Fruit fly (Drosophila melanogaster) whole organism, embryonic: ENCODE data around the gene CG14439.
A peak's percentile ranks its signal among the peaks of the same experiment; 100 is the strongest.

Experiments
- BEAF-32 ChIP-seq: fragments of 200-800 bp; sonication (Bioruptor generic); optimal IDR thresholded peaks from 3 replicates; lab custom pipeline; 2017; ENCODE audit warnings: missing biosample characterization, missing genetic modification characterization, mild to moderate bottlenecking, moderate library complexity, missing genetic modification reagents
- Bgb ChIP-seq: fragments of 200-800 bp; sonication (Bioruptor generic); IDR thresholded peaks from 2 replicates; pipeline ENCODE4 v1.3.6; 2022; ENCODE audit warnings: missing biosample characterization, missing genetic modification characterization; ENCODE audit not compliant: partially characterized antibody
- Blimp-1 ChIP-seq: fragments of 200-800 bp; sonication (Bioruptor generic); optimal IDR thresholded peaks from 3 replicates; lab custom pipeline; 2018; ENCODE audit warnings: missing biosample characterization, missing genetic modification characterization, mild to moderate bottlenecking, moderate library complexity, missing genetic modification reagents
- CG10431 ChIP-seq: fragments of 200-800 bp; sonication (Bioruptor generic); optimal IDR thresholded peaks from 3 replicates; lab custom pipeline; 2018; ENCODE audit warnings: missing biosample characterization, mild to moderate bottlenecking, missing genetic modification characterization
- CG10543 ChIP-seq: fragments of 200-800 bp; sonication (Bioruptor generic); optimal IDR thresholded peaks from 3 replicates; lab custom pipeline; 2017; ENCODE audit warnings: missing biosample characterization, mild to moderate bottlenecking, missing genetic modification characterization, moderate library complexity
- CG10959 ChIP-seq: fragments of 200-800 bp; sonication (Bioruptor generic); IDR thresholded peaks from 2 replicates; pipeline ENCODE4 v1.3.6; 2022; ENCODE audit warnings: missing biosample characterization, missing genetic modification characterization
- CG14050 ChIP-seq: fragments of 200-800 bp; sonication (Bioruptor generic); IDR thresholded peaks from 3 replicates; pipeline ENCODE4 v1.3.6; 2022; ENCODE audit warnings: missing biosample characterization, missing genetic modification characterization
- CG14710 ChIP-seq: fragments of 200-800 bp; sonication (Bioruptor generic); optimal IDR thresholded peaks from 3 replicates; lab custom pipeline; 2019; ENCODE audit warnings: missing biosample characterization, mild to moderate bottlenecking, missing genetic modification characterization, moderate library complexity
- CG15479 ChIP-seq: fragments of 200-800 bp; sonication (Bioruptor generic); optimal IDR thresholded peaks from 3 replicates; lab custom pipeline; 2019; ENCODE audit warnings: missing biosample characterization, mild to moderate bottlenecking, missing genetic modification characterization, moderate library complexity
- CG16813 ChIP-seq: fragments of 200-800 bp; sonication (Bioruptor generic); IDR thresholded peaks from 3 replicates; pipeline ENCODE4 v1.3.6; 2022; ENCODE audit warnings: missing biosample characterization, missing genetic modification characterization; ENCODE audit not compliant: partially characterized antibody
- CG2116 ChIP-seq: fragments of 200-800 bp; sonication (Bioruptor generic); optimal IDR thresholded peaks from 3 replicates; lab custom pipeline; 2018; ENCODE audit warnings: missing biosample characterization, mild to moderate bottlenecking, missing genetic modification characterization
- CG2129 ChIP-seq: fragments of 200-800 bp; sonication (Bioruptor generic); IDR thresholded peaks from 2 replicates; pipeline ENCODE4 v1.3.6; 2022; ENCODE audit warnings: missing biosample characterization, missing genetic modification characterization; ENCODE audit not compliant: partially characterized antibody
- CG2199 ChIP-seq: fragments of 200-800 bp; sonication (Bioruptor generic); IDR thresholded peaks from 3 replicates; pipeline ENCODE4 v1.3.6; 2022; ENCODE audit warnings: missing biosample characterization, missing genetic modification characterization
- CG2889 ChIP-seq: fragments of 200-800 bp; sonication (Bioruptor generic); IDR thresholded peaks from 3 replicates; pipeline ENCODE4 v1.3.6; 2022; ENCODE audit warnings: missing biosample characterization, missing genetic modification characterization
- CG30020 ChIP-seq: fragments of 200-800 bp; optimal IDR thresholded peaks from 2 replicates; lab custom pipeline; 2019; ENCODE audit warnings: missing biosample characterization, mild to moderate bottlenecking, missing genetic modification characterization, moderate library complexity
- CG34376 ChIP-seq: fragments of 200-800 bp; sonication (Bioruptor generic); optimal IDR thresholded peaks from 2 replicates; lab custom pipeline; 2018; ENCODE audit warnings: missing biosample characterization, mild to moderate bottlenecking, missing genetic modification characterization
- CG3847 ChIP-seq: fragments of 200-800 bp; sonication (Bioruptor generic); IDR thresholded peaks from 2 replicates; pipeline ENCODE4 v1.3.6; 2022; ENCODE audit warnings: missing biosample characterization, missing genetic modification characterization
- CG4282 ChIP-seq: fragments of 200-800 bp; sonication (Bioruptor generic); optimal IDR thresholded peaks from 2 replicates; lab custom pipeline; 2016; ENCODE audit warnings: missing biosample characterization, missing genetic modification characterization
- CG6654 ChIP-seq: fragments of 200-800 bp; sonication (Bioruptor generic); optimal IDR thresholded peaks from 2 replicates; lab custom pipeline; 2017; ENCODE audit warnings: missing biosample characterization, mild to moderate bottlenecking, missing genetic modification characterization
- CG7963 ChIP-seq: fragments of 200-800 bp; sonication (Bioruptor generic); IDR thresholded peaks from 3 replicates; pipeline ENCODE4 v1.3.6; 2022; ENCODE audit warnings: missing biosample characterization, missing genetic modification characterization; ENCODE audit not compliant: partially characterized antibody
- CG9609 ChIP-seq: fragments of 200-800 bp; sonication (Bioruptor generic); optimal IDR thresholded peaks from 3 replicates; lab custom pipeline; 2016; ENCODE audit warnings: missing biosample characterization, missing genetic modification characterization
- CG9797 ChIP-seq: fragments of 200-800 bp; sonication (Bioruptor generic); optimal IDR thresholded peaks from 3 replicates; lab custom pipeline; 2018; ENCODE audit warnings: missing biosample characterization, mild to moderate bottlenecking, missing genetic modification characterization
- D19A ChIP-seq: fragments of 200-800 bp; optimal IDR thresholded peaks from 3 replicates; lab custom pipeline; 2019; ENCODE audit warnings: missing biosample characterization, mild to moderate bottlenecking, missing genetic modification characterization, moderate library complexity
- Dll ChIP-seq: fragments of 200-800 bp; sonication (Bioruptor generic); IDR thresholded peaks from 4 replicates; pipeline ENCODE4 v1.3.6; 2022; ENCODE audit warnings: missing biosample characterization, missing genetic modification characterization; ENCODE audit not compliant: partially characterized antibody
- Doc3 ChIP-seq: fragments of 200-800 bp; sonication (Bioruptor generic); IDR thresholded peaks from 3 replicates; pipeline ENCODE4 v1.3.6; 2022; ENCODE audit warnings: missing biosample characterization, missing genetic modification characterization; ENCODE audit not compliant: partially characterized antibody
- E2f2 ChIP-seq: fragments of 200-800 bp; sonication (Bioruptor generic); IDR thresholded peaks from 2 replicates; pipeline ENCODE4 v1.3.6; 2022; ENCODE audit warnings: missing biosample characterization, missing genetic modification characterization
- ERR ChIP-seq: fragments of 200-800 bp; sonication (Bioruptor generic); optimal IDR thresholded peaks from 2 replicates; lab custom pipeline; 2016; ENCODE audit warnings: missing biosample characterization, missing genetic modification characterization
- Ets97D ChIP-seq: fragments of 200-800 bp; sonication (Bioruptor generic); optimal IDR thresholded peaks from 3 replicates; lab custom pipeline; 2016; ENCODE audit warnings: missing biosample characterization, missing genetic modification characterization
- Opbp ChIP-seq: fragments of 200-800 bp; sonication (Bioruptor generic); IDR thresholded peaks from 3 replicates; pipeline ENCODE4 v1.3.6; 2022; ENCODE audit warnings: missing biosample characterization, missing genetic modification characterization; ENCODE audit not compliant: partially characterized antibody
- Rfx ChIP-seq: fragments of 200-800 bp; sonication (Bioruptor generic); IDR thresholded peaks from 2 replicates; pipeline ENCODE4 v1.3.6; 2022; ENCODE audit warnings: missing biosample characterization, missing genetic modification characterization
- Xbp1 ChIP-seq: fragments of 200-800 bp; sonication (Bioruptor generic); optimal IDR thresholded peaks from 3 replicates; lab custom pipeline; 2016; ENCODE audit warnings: missing biosample characterization, mild to moderate bottlenecking, missing genetic modification characterization
- bbx ChIP-seq: fragments of 200-800 bp; sonication (Bioruptor generic); IDR thresholded peaks from 2 replicates; pipeline ENCODE4 v1.3.6; 2022; ENCODE audit warnings: missing biosample characterization, missing genetic modification characterization; ENCODE audit not compliant: partially characterized antibody
- crc ChIP-seq: fragments of 200-800 bp; sonication (Bioruptor generic); optimal IDR thresholded peaks from 2 replicates; lab custom pipeline; 2016; ENCODE audit warnings: missing biosample characterization, missing genetic modification characterization
- da ChIP-seq: fragments of 200-800 bp; sonication (Bioruptor generic); optimal IDR thresholded peaks from 2 replicates; lab custom pipeline; 2016; ENCODE audit warnings: missing biosample characterization, missing genetic modification characterization
- ftz-f1 ChIP-seq: fragments of 200-800 bp; sonication (Bioruptor generic); optimal IDR thresholded peaks from 2 replicates; lab custom pipeline; 2016; ENCODE audit warnings: missing biosample characterization, missing genetic modification characterization
- knrl ChIP-seq: fragments of 200-800 bp; sonication (Bioruptor generic); IDR thresholded peaks from 3 replicates; pipeline ENCODE4 v1.3.6; 2022; ENCODE audit warnings: missing biosample characterization, missing genetic modification characterization; ENCODE audit not compliant: partially characterized antibody
- lab ChIP-seq: fragments of 200-800 bp; sonication (Bioruptor generic); optimal IDR thresholded peaks from 3 replicates; lab custom pipeline; 2017; ENCODE audit warnings: missing biosample characterization, missing genetic modification characterization, mild to moderate bottlenecking, moderate library complexity, missing genetic modification reagents
- nerfin-2 ChIP-seq: fragments of 200-800 bp; sonication (Bioruptor generic); IDR thresholded peaks from 2 replicates; pipeline ENCODE4 v1.3.6; 2022; ENCODE audit warnings: missing biosample characterization, missing genetic modification characterization; ENCODE audit not compliant: partially characterized antibody
- nom ChIP-seq: fragments of 200-800 bp; sonication (Bioruptor generic); optimal IDR thresholded peaks from 2 replicates; lab custom pipeline; 2017; ENCODE audit warnings: missing biosample characterization, missing genetic modification characterization, mild to moderate bottlenecking, moderate library complexity, missing genetic modification reagents
- onecut ChIP-seq: fragments of 200-800 bp; sonication (Bioruptor generic); IDR thresholded peaks from 2 replicates; pipeline ENCODE4 v1.3.6; 2022; ENCODE audit warnings: missing biosample characterization, missing genetic modification characterization
- pzg ChIP-seq: fragments of 200-800 bp; sonication (Bioruptor generic); optimal IDR thresholded peaks from 3 replicates; lab custom pipeline; 2018; ENCODE audit warnings: missing biosample characterization, mild to moderate bottlenecking, missing genetic modification characterization, moderate library complexity
- sc ChIP-seq, 3 experiments: fragments of >200 bp in 2 of 3; fragments of 200-800 bp in 1 of 3; sonication (Bioruptor generic) in 1 of 3; optimal IDR thresholded peaks; 2 replicates in 2 of 3; 3 replicates in 1 of 3; lab custom pipeline; 2017; ENCODE audit warnings: mild to moderate bottlenecking in 1 of 3, missing biosample characterization in 1 of 3, missing genetic modification characterization in 1 of 3, missing genetic modification reagents in 1 of 3
- sens ChIP-seq: fragments of 200-800 bp; sonication (Bioruptor generic); peaks from one replicate; lab custom pipeline; 2016; ENCODE audit warnings: missing biosample characterization, missing genetic modification characterization
- seq ChIP-seq: fragments of 200-800 bp; sonication (Bioruptor generic); IDR thresholded peaks from 2 replicates; pipeline ENCODE4 v1.3.6; 2022; ENCODE audit warnings: missing biosample characterization, missing genetic modification characterization
- stwl ChIP-seq: fragments of 200-800 bp; sonication (Bioruptor generic); optimal IDR thresholded peaks from 3 replicates; lab custom pipeline; 2018; ENCODE audit warnings: missing biosample characterization, mild to moderate bottlenecking, missing genetic modification characterization, moderate library complexity
- unc-4 ChIP-seq: fragments of 200-800 bp; sonication (Bioruptor generic); IDR thresholded peaks from 2 replicates; pipeline ENCODE4 v1.3.6; 2022; ENCODE audit warnings: missing biosample characterization, missing genetic modification characterization; ENCODE audit not compliant: partially characterized antibody
- zen2 ChIP-seq: fragments of 200-800 bp; sonication (Bioruptor generic); IDR thresholded peaks from 3 replicates; pipeline ENCODE4 v1.3.6; 2022; ENCODE audit warnings: missing biosample characterization, missing genetic modification characterization; ENCODE audit not compliant: partially characterized antibody

CG14439 gene

DNA sequence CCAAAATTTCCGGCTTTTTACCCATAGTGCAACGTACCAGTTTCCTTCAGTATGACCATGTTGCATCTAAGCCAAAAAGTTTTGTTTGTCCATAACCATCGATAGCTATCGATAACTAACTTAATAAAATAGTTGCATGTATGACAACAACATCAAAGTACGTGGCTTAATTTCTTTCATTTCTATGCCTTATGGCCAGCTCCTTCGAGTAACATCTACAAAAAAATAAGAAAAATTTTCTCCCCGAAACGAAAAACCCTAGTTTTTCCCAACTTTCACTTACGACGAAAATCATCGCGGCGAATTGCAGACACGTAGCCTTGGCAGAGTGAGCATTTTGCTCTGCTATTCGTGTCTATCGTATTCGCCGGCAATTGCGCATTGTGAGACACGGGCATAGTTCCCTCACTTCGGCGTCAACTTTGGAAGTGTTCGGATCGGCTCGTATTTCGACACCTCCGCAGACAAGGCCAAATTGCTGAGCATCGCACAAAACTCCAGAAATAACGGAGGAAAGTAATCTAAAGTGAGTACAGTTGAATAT, 8.9 kb downstream of the CG14439 start, which contains the start of gene sov (continued):
- peak; percentile 88 for TF ChIP-seq unc-4 (GFP tag; lab: Robert Waterston, UW)
- peak; percentile 61 for TF ChIP-seq stwl
- no peak for TF ChIP-seq crc
- no peak for TF ChIP-seq ERR (GFP tag; lab: Kevin White, UChicago)
- TF ChIP-seq CG15479 (GFP tag; lab: Kevin White, UChicago), result no peak
- peak; percentile 90 for TF ChIP-seq CG16813
- peak; percentile 37 for TF ChIP-seq Ets97D (GFP tag; lab: Kevin White, UChicago)
- TF ChIP-seq zen2 (GFP tag; lab: Robert Waterston, UW), result peak; percentile 80; the same call in 1 of the 3 replicates
- no peak for TF ChIP-seq CG10959 (GFP tag; lab: Robert Waterston, UW)
- TF ChIP-seq da (GFP tag; lab: Kevin White, UChicago), result no peak
- peak; percentile 88 for TF ChIP-seq BEAF-32
- peak; percentile 73; the same call in 1 of the 2 replicates for TF ChIP-seq nerfin-2 (GFP tag; lab: Robert Waterston, UW)
- TF ChIP-seq Blimp-1 (GFP tag; lab: Kevin White, UChicago), result peak; percentile 65
- peak; percentile 74 for TF ChIP-seq bbx
- peak; percentile 5 for TF ChIP-seq lab (GFP tag; lab: Kevin White, UChicago)
- TF ChIP-seq CG4282 (GFP tag; lab: Kevin White, UChicago), result peak; percentile 1
- no peak for TF ChIP-seq CG14050 (GFP tag; lab: Robert Waterston, UW)
- TF ChIP-seq CG34376, result peak; percentile 15
- peak; percentile 37 for TF ChIP-seq CG30020 (tag; lab: Kevin White, UChicago)
- peak; percentile 44 for TF ChIP-seq pzg (GFP tag; lab: Kevin White, UChicago)
- TF ChIP-seq CG7963 (GFP tag; lab: Robert Waterston, UW), result peak; percentile 70
- TF ChIP-seq CG10543 (GFP tag; lab: Kevin White, UChicago), result peak; percentile 19
- TF ChIP-seq Dll (GFP tag; lab: Robert Waterston, UW), result peak; percentile 94
- TF ChIP-seq Xbp1 (GFP tag; lab: Kevin White, UChicago), result peak; percentile 42
- TF ChIP-seq Opbp (GFP tag; lab: Robert Waterston, UW), result peak; percentile 84
- TF ChIP-seq CG9797, result peak; percentile 60
- TF ChIP-seq E2f2 (GFP tag; lab: Robert Waterston, UW), result 0 out of 2 replicates have a peak, but pooled peaks have one; percentile 14
- TF ChIP-seq sc (optimal IDR thresholded peaks at IDR 0.05; lab: Kevin White, UChicago), result no peak
- no peak for TF ChIP-seq sc (GFP tag; optimal IDR thresholded peaks at IDR 0.05; lab: Kevin White, UChicago)
- no peak for TF ChIP-seq CG2889 (GFP tag; lab: Robert Waterston, UW)
- TF ChIP-seq knrl, result peak; percentile 92
- no peak for TF ChIP-seq D19A (tag; lab: Kevin White, UChicago)
- TF ChIP-seq CG3847 (GFP tag; lab: Robert Waterston, UW), result 0 out of 2 replicates have a peak, but pooled peaks have one; percentile 10
- TF ChIP-seq Rfx (GFP tag; lab: Robert Waterston, UW), result no peak
- no peak for TF ChIP-seq seq (GFP tag; lab: Robert Waterston, UW)
- TF ChIP-seq ftz-f1 (GFP tag; lab: Kevin White, UChicago), result peak; percentile 85
- TF ChIP-seq Doc3 (GFP tag; lab: Robert Waterston, UW), result peak; percentile 94
- peak; percentile 65 for TF ChIP-seq CG2116 (GFP tag; lab: Kevin White, UChicago)
- peak; percentile 80 for TF ChIP-seq Bgb (GFP tag; lab: Robert Waterston, UW)
- peak; percentile 8; the same call in 1 of the 2 replicates for TF ChIP-seq onecut (GFP tag; lab: Robert Waterston, UW)
- TF ChIP-seq CG2129 (GFP tag; lab: Robert Waterston, UW), result peak; percentile 80
- TF ChIP-seq nom (GFP tag; lab: Kevin White, UChicago), result peak; percentile 23
- peak; percentile 77 for TF ChIP-seq sens (GFP tag; lab: Kevin White, UChicago)
- no peak for TF ChIP-seq CG9609
- 0 out of 3 replicates have a peak, but pooled peaks have one; percentile 22 for TF ChIP-seq CG2199 (GFP tag; lab: Robert Waterston, UW)
- peak; percentile 48 for TF ChIP-seq CG14710 (tag; lab: Kevin White, UChicago)
- peak; percentile 98 for TF ChIP-seq CG10431
- no peak for TF ChIP-seq CG6654 (GFP tag; lab: Kevin White, UChicago)
